Worm (Caenorhabditis elegans) whole organism, midembryonic: ENCODE data around the gene Y56A3A.22.
A peak's percentile ranks its signal among the peaks of the same experiment; 100 is the strongest.

Experiments used
- T22C8.4 ChIP-seq: fragments of 200-800 bp; sonication (Bioruptor generic); IDR thresholded peaks from 2 replicates; pipeline ENCODE4 v1.3.6; 2022; ENCODE audit warnings: missing genetic modification characterization, missing compliant biosample characterization
- cog-1 ChIP-seq: sonication (generic microtip); optimal IDR thresholded peaks from 2 replicates; lab custom pipeline; 2016; ENCODE audit warnings: missing genetic modification characterization, missing compliant biosample characterization
- flt-1 ChIP-seq: fragments of 200-800 bp; sonication (Bioruptor generic); IDR thresholded peaks from 2 replicates; pipeline ENCODE4 v1.3.6; 2022; ENCODE audit warnings: missing genetic modification characterization, missing compliant biosample characterization
- klf-2 ChIP-seq: fragments of 200-800 bp; sonication (Bioruptor generic); conservative IDR thresholded peaks from 2 replicates; pipeline ENCODE4 v1.3.6; 2022; ENCODE audit warnings: missing genetic modification reagents, missing genetic modification characterization, missing compliant biosample characterization
- med-1 ChIP-seq: sonication (generic microtip); optimal IDR thresholded peaks from 2 replicates; lab custom pipeline; 2017; ENCODE audit warnings: missing genetic modification characterization, mild to moderate bottlenecking, missing compliant biosample characterization, antibody characterized with exemption, missing genetic modification reagents; ENCODE audit not compliant: insufficient read depth
- ref-1 ChIP-seq: fragments of 200-800 bp; sonication (Bioruptor generic); conservative IDR thresholded peaks from 2 replicates; pipeline ENCODE4 v1.3.6; 2022; ENCODE audit warnings: missing genetic modification reagents, missing genetic modification characterization, missing compliant biosample characterization
- tab-1 ChIP-seq: fragments of 200-800 bp; sonication (Bioruptor generic); IDR thresholded peaks from 2 replicates; pipeline ENCODE4 v1.3.6; 2022; ENCODE audit warnings: missing genetic modification characterization, missing compliant biosample characterization
- ztf-23 ChIP-seq: fragments of 200-800 bp; sonication (Bioruptor generic); IDR thresholded peaks from 2 replicates; pipeline ENCODE4 v1.3.6; 2022; ENCODE audit warnings: missing genetic modification reagents, missing genetic modification characterization, missing compliant biosample characterization
- ztf-29 ChIP-seq: fragments of 200-800 bp; sonication (Bioruptor generic); IDR thresholded peaks from 2 replicates; pipeline ENCODE4 v1.3.6; 2022; ENCODE audit warnings: missing genetic modification reagents, missing genetic modification characterization, missing compliant biosample characterization

Gene Y56A3A.22

DNA sequence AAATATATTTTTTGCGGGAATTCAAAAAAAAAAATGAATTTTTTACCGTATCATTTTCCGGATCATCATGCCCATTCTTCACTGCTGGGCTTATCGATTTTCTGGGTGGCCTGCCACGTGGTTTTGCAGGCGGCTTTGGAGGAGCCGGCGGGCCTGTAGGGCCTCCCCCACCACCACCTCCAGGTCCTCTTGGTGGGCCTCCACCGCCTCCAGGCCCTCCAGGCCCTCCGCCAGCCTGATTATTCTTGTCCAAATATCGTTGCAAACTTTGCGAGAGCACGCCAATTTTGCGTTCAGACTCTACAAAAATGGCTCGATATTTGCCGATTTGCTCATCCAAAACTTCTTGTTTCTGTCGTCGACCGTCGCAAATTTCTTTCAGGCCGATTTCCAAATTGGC is 29.6 kb downstream of the Y56A3A.22 start:
- TF ChIP-seq klf-2 (GFP tag; lab: Robert Waterston, UW) (no peak), T22C8.4 (GFP tag; lab: Robert Waterston, UW) (peak; percentile 36; the same call in 1 of the 2 replicates)

DNA sequence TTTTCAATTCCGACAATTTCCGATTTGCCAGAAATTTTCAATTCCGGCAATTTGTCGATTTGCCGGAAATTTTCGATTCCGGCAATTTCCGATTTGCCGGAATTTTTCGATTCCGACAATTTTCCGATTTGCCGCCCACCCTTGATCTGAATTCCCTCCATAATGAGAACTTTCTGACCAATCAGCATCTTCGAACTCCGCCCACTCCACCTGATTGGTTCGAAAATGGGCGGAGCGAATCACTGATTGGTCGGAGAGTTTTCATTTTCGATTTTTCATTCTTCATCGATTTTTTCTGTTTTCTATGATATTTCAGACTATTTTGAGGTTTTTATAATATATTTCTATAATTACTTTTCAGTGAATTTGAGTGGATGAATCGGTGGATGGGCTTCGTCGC is 32.7 kb downstream of the Y56A3A.22 start:
- TF ChIP-seq tab-1 (GFP tag; lab: Robert Waterston, UW) (no peak), ztf-23 (no peak), ztf-29 (GFP tag; lab: Robert Waterston, UW) (no peak), klf-2 (GFP tag; lab: Robert Waterston, UW) (no peak), med-1 (GFP tag; lab: Kevin White, UChicago) (no peak), flt-1 (GFP tag; lab: Robert Waterston, UW) (no peak), T22C8.4 (GFP tag; lab: Robert Waterston, UW) (no peak), ref-1 (GFP tag; lab: Robert Waterston, UW) (no peak), cog-1 (tag; lab: Kevin White, UChicago) (no peak)

ce11 chrIII:11960080-11960479 is 38.6 kb downstream of the Y56A3A.22 start, which contains the start of gene top-3:
Gene top-3, minus strand, starts transcription at chrIII:11960180.
- TF ChIP-seq T22C8.4 (GFP tag; lab: Robert Waterston, UW) (no peak), ztf-23 (no peak), klf-2 (GFP tag; lab: Robert Waterston, UW) (no peak)

ce11 chrIII:11967049-11967448 is 45.6 kb downstream of the Y56A3A.22 start:
- TF ChIP-seq klf-2 (GFP tag; lab: Robert Waterston, UW), result 0 out of 2 replicates have a peak, but pooled peaks have one; percentile 28

DNA sequence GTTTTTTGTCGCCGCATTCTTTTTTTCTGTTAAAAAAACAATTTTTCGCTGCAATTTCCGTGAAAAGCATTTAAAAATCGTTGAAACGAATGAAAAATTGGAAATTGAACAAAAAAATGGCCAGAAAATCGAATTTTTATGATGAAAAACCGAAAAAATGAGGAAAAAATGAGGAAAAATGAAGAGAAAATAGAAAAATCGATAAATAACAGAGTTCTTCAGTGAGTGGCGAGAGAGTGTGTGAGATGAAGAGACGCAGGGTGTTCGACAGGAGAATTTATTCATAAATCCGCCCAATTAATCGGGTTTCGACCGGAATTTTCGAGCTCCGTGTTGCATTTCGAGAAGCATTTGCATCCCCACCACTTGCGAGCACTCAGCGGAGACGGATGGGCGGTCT is 49.9 kb downstream of the Y56A3A.22 start, which contains the start of gene Y56A3A.28:
Gene Y56A3A.28, minus strand, starts transcription at position 33 of the 400 bp plus-strand sequence.
- TF ChIP-seq med-1 (GFP tag; lab: Kevin White, UChicago) (no peak), T22C8.4 (GFP tag; lab: Robert Waterston, UW) (0 out of 2 replicates have a peak, but pooled peaks have one; percentile 36)
